Worm (Caenorhabditis elegans) whole organism, midembryonic: ENCODE results near the gene Y54G11A.2.

ENCODE experiments used
- klf-2 ChIP-seq: fragments of 200-800 bp; sonication (Bioruptor generic); conservative IDR thresholded peaks from 2 replicates; pipeline ENCODE4 v1.3.6; 2022; ENCODE audit warnings: missing genetic modification reagents, missing genetic modification characterization, missing compliant biosample characterization
- ref-1 ChIP-seq: fragments of 200-800 bp; sonication (Bioruptor generic); conservative IDR thresholded peaks from 2 replicates; pipeline ENCODE4 v1.3.6; 2022; ENCODE audit warnings: missing genetic modification reagents, missing genetic modification characterization, missing compliant biosample characterization

- no peak for TF ChIP-seq ref-1
- TF ChIP-seq klf-2 (GFP tag; lab: Robert Waterston, UW) = no peak
Measured at ce11 chrII:14247227-14247626, 4.9 kb upstream of the Y54G11A.2 start.
